Worm (Caenorhabditis elegans): ENCODE results near the gene Y32F6B.9.
A peak's percentile ranks its signal among the peaks of the same experiment; 100 is the strongest.

Y32F6B.9 gene

ce11 chrV:10468190-10468589 lies 10.3 kb upstream of the Y32F6B.9 start, which contains the start of gene egl-9 (continued):
- TF ChIP-seq F49E8.2 (tag; optimal IDR thresholded peaks at IDR 0.05; ENCODE audit: borderline replicate concordance) (no peak), set-16 (GFP tag; IDR thresholded peaks at IDR 0.05) (no peak), lin-13 (GFP tag; optimal IDR thresholded peaks at IDR 0.05) (peak; percentile 3), nhr-42 (GFP tag; IDR thresholded peaks at IDR 0.05) (no peak), zag-1 (tag; optimal IDR thresholded peaks at IDR 0.05) (no peak), madf-5 (GFP tag; IDR thresholded peaks at IDR 0.05) (no peak), Y75B8A.6 (GFP tag; IDR thresholded peaks at IDR 0.05) (0 out of 2 replicates have a peak, but pooled peaks have one; percentile 16), lin-15B (tag; optimal IDR thresholded peaks at IDR 0.05) (no peak), madf-9 (GFP tag; conservative IDR thresholded peaks at IDR 0.05) (no peak), nhr-111 (GFP tag; optimal IDR thresholded peaks at IDR 0.05) (no peak), jun-1 (tag; optimal IDR thresholded peaks at IDR 0.05) (no peak), lin-1 (GFP tag; IDR thresholded peaks at IDR 0.05) (0 out of 2 replicates have a peak, but pooled peaks have one; percentile 15), nhr-6 (tag; optimal IDR thresholded peaks at IDR 0.05) (no peak), daf-12 (tag; optimal IDR thresholded peaks at IDR 0.05) (no peak), spr-3 (GFP tag; optimal IDR thresholded peaks at IDR 0.05) (no peak), nhr-237 (tag; optimal IDR thresholded peaks at IDR 0.05) (no peak), mdl-1 (tag; optimal IDR thresholded peaks at IDR 0.05) (peak in 1 of 2 experiments; percentile 62), tra-1 (GFP tag; IDR thresholded peaks at IDR 0.05) (peak; percentile 31; the same call in 1 of the 2 replicates), daf-16 (GFP tag; optimal IDR thresholded peaks at IDR 0.05) (no peak), daf-16 (tag; optimal IDR thresholded peaks at IDR 0.05) (peak; percentile 65), attf-4 (tag; optimal IDR thresholded peaks at IDR 0.05) (no peak), ZK337.2 (GFP tag; IDR thresholded peaks at IDR 0.05) (no peak), hlh-11 (tag; optimal IDR thresholded peaks at IDR 0.05) (peak; percentile 83), tag-97 (GFP tag; IDR thresholded peaks at IDR 0.05) (no peak), nhr-77 (tag; optimal IDR thresholded peaks at IDR 0.05) (peak; percentile 82), nhr-10 (tag; optimal IDR thresholded peaks at IDR 0.05) (no peak), F26F4.8 (GFP tag; conservative IDR thresholded peaks at IDR 0.05) (no peak), ceh-82 (tag; optimal IDR thresholded peaks at IDR 0.05) (no peak), T20F7.1 (GFP tag; optimal IDR thresholded peaks at IDR 0.05) (no peak), lin-38 (GFP tag; IDR thresholded peaks at IDR 0.05) (no peak), nhr-48 (tag; optimal IDR thresholded peaks at IDR 0.05) (peak; percentile 53), fos-1 (tag; optimal IDR thresholded peaks at IDR 0.05) (no peak), ces-1 (GFP tag; optimal IDR thresholded peaks at IDR 0.05) (no peak), spr-1 (tag; optimal IDR thresholded peaks at IDR 0.05) (no peak), Y5F2A.4 (GFP tag; optimal IDR thresholded peaks at IDR 0.05) (no peak), cey-2 (tag; optimal IDR thresholded peaks at IDR 0.05; ENCODE audit: borderline replicate concordance, insufficient read depth) (no peak), F37D6.2 (tag; optimal IDR thresholded peaks at IDR 0.05) (no peak), mep-1 (tag; optimal IDR thresholded peaks at IDR 0.05) (no peak), nhr-41 (GFP tag; IDR thresholded peaks at IDR 0.05) (no peak), ceh-44 (GFP tag; IDR thresholded peaks at IDR 0.05) (no peak), zip-2 (tag; optimal IDR thresholded peaks at IDR 0.05) (no peak), gei-8 (GFP tag; optimal IDR thresholded peaks at IDR 0.05) (no peak), lin-39 (tag; optimal IDR thresholded peaks at IDR 0.05) (no peak), hif-1 (tag; optimal IDR thresholded peaks at IDR 0.05) (peak; percentile 78 to 98), mes-2 (tag; optimal IDR thresholded peaks at IDR 0.05; ENCODE audit: poor library complexity, severe bottlenecking) (peak; percentile 55), F44E2.7 (GFP tag; IDR thresholded peaks at IDR 0.05) (no peak), daf-8 (GFP tag; IDR thresholded peaks at IDR 0.05) (no peak), unc-130 (GFP tag; optimal IDR thresholded peaks at IDR 0.05) (no peak), ceh-32 (tag; optimal IDR thresholded peaks at IDR 0.05; ENCODE audit: poor library complexity) (no peak), egl-27 (tag; optimal IDR thresholded peaks at IDR 0.05) (no peak), ZK546.5 (tag; optimal IDR thresholded peaks at IDR 0.05) (no peak), unc-39 (tag; optimal IDR thresholded peaks at IDR 0.05) (no peak)
